Worm (Caenorhabditis elegans) whole organism, L4 larva: ENCODE results near the gene EEED8.4.

Source experiments
- F49E8.2 ChIP-seq: sonication (generic microtip); optimal IDR thresholded peaks from 2 replicates; lab custom pipeline; 2016; ENCODE audit warnings: missing compliant biosample characterization, mild to moderate bottlenecking, missing genetic modification characterization, borderline replicate concordance
- ama-1 ChIP-seq: fragments of 150-350 bp; optimal IDR thresholded peaks from 2 replicates; lab custom pipeline; 2014; ENCODE audit warnings: inconsistent platforms, mixed read lengths
- cey-2 ChIP-seq: sonication (generic microtip); optimal IDR thresholded peaks from 3 replicates; lab custom pipeline; 2017; ENCODE audit warnings: missing genetic modification characterization, mild to moderate bottlenecking, missing compliant biosample characterization, antibody characterized with exemption, borderline replicate concordance; ENCODE audit not compliant: insufficient read depth
- duxl-1 ChIP-seq: sonication (generic microtip); optimal IDR thresholded peaks from 2 replicates; lab custom pipeline; 2016; ENCODE audit warnings: mild to moderate bottlenecking, missing genetic modification characterization, moderate library complexity, missing compliant biosample characterization; ENCODE audit not compliant: poor library complexity
- hif-1 ChIP-seq, 2 experiments: sonication (generic microtip); optimal IDR thresholded peaks; 2 replicates each; lab custom pipeline; 2016 to 2017; ENCODE audit warnings: missing compliant biosample characterization in 2 of 2, missing genetic modification characterization in 2 of 2, missing genetic modification reagents in 2 of 2, missing genotype in 2 of 2, mild to moderate bottlenecking in 1 of 2
- hlh-30 ChIP-seq: sonication (generic microtip); optimal IDR thresholded peaks from 2 replicates; lab custom pipeline; 2017; ENCODE audit warnings: antibody characterized with exemption, mild to moderate bottlenecking, missing genetic modification characterization, missing compliant biosample characterization; ENCODE audit not compliant: insufficient read depth
- lin-13 ChIP-seq: fragments of 150-350 bp; optimal IDR thresholded peaks from 2 replicates; lab custom pipeline; 2014; ENCODE audit warnings: missing biosample characterization, missing genetic modification reagents, missing genetic modification characterization
- nhr-237 ChIP-seq: sonication (generic microtip); optimal IDR thresholded peaks from 2 replicates; lab custom pipeline; 2017; ENCODE audit warnings: missing biosample characterization, missing genetic modification characterization
- nhr-25 ChIP-seq: sonication (generic microtip); optimal IDR thresholded peaks from 2 replicates; lab custom pipeline; 2017; ENCODE audit warnings: missing genetic modification characterization, mild to moderate bottlenecking, missing compliant biosample characterization, antibody characterized with exemption, moderate library complexity, borderline replicate concordance; ENCODE audit not compliant: insufficient read depth
- pqm-1 ChIP-seq: sonication (generic microtip); optimal IDR thresholded peaks from 2 replicates; lab custom pipeline; 2017; ENCODE audit warnings: missing biosample characterization, missing genetic modification characterization
- rbr-2 ChIP-seq: sonication (generic microtip); optimal IDR thresholded peaks from 2 replicates; lab custom pipeline; 2016; ENCODE audit warnings: missing genotype, missing genetic modification characterization, missing compliant biosample characterization
- unc-39 ChIP-seq: sonication (generic microtip); optimal IDR thresholded peaks from 2 replicates; lab custom pipeline; 2017; ENCODE audit warnings: missing biosample characterization, missing genetic modification characterization
- unc-62 ChIP-seq, 3 experiments: fragments of 150-350 bp in 1 of 3; sonication (generic microtip); optimal IDR thresholded peaks in 2 of 3; peaks in 1 of 3; 1 replicate in 1 of 3; 2 replicates in 2 of 3; lab custom pipeline; 2014 to 2017; ENCODE audit warnings: missing biosample characterization in 3 of 3, missing genetic modification characterization in 3 of 3, missing genetic modification reagents in 3 of 3, missing genotype in 1 of 3

ce11 chrII:5418317-5418716, 9.2 kb downstream of the EEED8.4 start:
- TF ChIP-seq rbr-2 (tag; lab: Kevin White, UChicago) = no peak
- no peak for TF ChIP-seq duxl-1
- no peak for TF ChIP-seq unc-39 (tag; lab: Kevin White, UChicago)
- no peak for TF ChIP-seq nhr-237 (tag; lab: Kevin White, UChicago)
- no peak for TF ChIP-seq nhr-25 (tag; lab: Kevin White, UChicago)
- TF ChIP-seq ama-1 (lab: Kevin White, UChicago) = no peak
- no peak for TF ChIP-seq cey-2 (tag; lab: Kevin White, UChicago)
- no peak for TF ChIP-seq unc-62 (GFP tag; optimal IDR thresholded peaks at IDR 0.05 in 1 of 2; lab: Kevin White, UChicago)
- no peak for TF ChIP-seq unc-62 (tag; optimal IDR thresholded peaks at IDR 0.05; lab: Kevin White, UChicago)
- no peak for TF ChIP-seq hlh-30 (tag; lab: Kevin White, UChicago)
- no peak for TF ChIP-seq hif-1 (tag; optimal IDR thresholded peaks at IDR 0.05; lab: Kevin White, UChicago)
- no peak for TF ChIP-seq pqm-1
- no peak for TF ChIP-seq lin-13 (GFP tag; lab: Kevin White, UChicago)
- TF ChIP-seq F49E8.2 (tag; lab: Kevin White, UChicago) = no peak
